Worm (Caenorhabditis elegans) whole organism, L3 larva: ENCODE results near the gene ZK470.2.

ENCODE experiments used
- ZK546.5 ChIP-seq: sonication (generic microtip); optimal IDR thresholded peaks from 2 replicates; lab custom pipeline; 2017; ENCODE audit warnings: missing biosample characterization, missing genetic modification characterization
- ceh-16 ChIP-seq: sonication (generic microtip); optimal IDR thresholded peaks from 2 replicates; lab custom pipeline; 2017; ENCODE audit warnings: missing biosample characterization, missing genetic modification characterization
- egl-5 ChIP-seq: fragments of 150-350 bp; optimal IDR thresholded peaks from 2 replicates; lab custom pipeline; 2017; ENCODE audit warnings: missing biosample characterization, missing genetic modification reagents, missing genetic modification characterization, inconsistent platforms
- elt-3 ChIP-seq, 3 experiments: fragments of 150-350 bp in 1 of 3; sonication (generic microtip) in 2 of 3; optimal IDR thresholded peaks; 2 replicates in 2 of 3; 4 replicates in 1 of 3; lab custom pipeline; 2014 to 2017; ENCODE audit warnings: missing biosample characterization in 3 of 3, missing genetic modification characterization in 3 of 3
- eor-1 ChIP-seq, 2 experiments: fragments of 150-350 bp; optimal IDR thresholded peaks; 2 replicates each; lab custom pipeline; 2014 to 2018; ENCODE audit warnings: missing biosample characterization in 2 of 2, missing genetic modification characterization in 2 of 2
- mdl-1 ChIP-seq: fragments of 150-350 bp; optimal IDR thresholded peaks from 2 replicates; lab custom pipeline; 2014; ENCODE audit warnings: missing biosample characterization, missing genetic modification characterization
- nhr-76 ChIP-seq: fragments of 150-350 bp; sonication (generic microtip); optimal IDR thresholded peaks from 5 replicates; lab custom pipeline; 2014; ENCODE audit warnings: missing biosample characterization, missing genetic modification characterization
- unc-39 ChIP-seq: sonication (generic microtip); optimal IDR thresholded peaks from 4 replicates; lab custom pipeline; 2017; ENCODE audit warnings: missing biosample characterization, missing genetic modification characterization
- unc-62 ChIP-seq: fragments of 150-350 bp; sonication (generic microtip); optimal IDR thresholded peaks from 4 replicates; lab custom pipeline; 2014; ENCODE audit warnings: missing biosample characterization, missing genetic modification reagents, missing genetic modification characterization

DNA sequence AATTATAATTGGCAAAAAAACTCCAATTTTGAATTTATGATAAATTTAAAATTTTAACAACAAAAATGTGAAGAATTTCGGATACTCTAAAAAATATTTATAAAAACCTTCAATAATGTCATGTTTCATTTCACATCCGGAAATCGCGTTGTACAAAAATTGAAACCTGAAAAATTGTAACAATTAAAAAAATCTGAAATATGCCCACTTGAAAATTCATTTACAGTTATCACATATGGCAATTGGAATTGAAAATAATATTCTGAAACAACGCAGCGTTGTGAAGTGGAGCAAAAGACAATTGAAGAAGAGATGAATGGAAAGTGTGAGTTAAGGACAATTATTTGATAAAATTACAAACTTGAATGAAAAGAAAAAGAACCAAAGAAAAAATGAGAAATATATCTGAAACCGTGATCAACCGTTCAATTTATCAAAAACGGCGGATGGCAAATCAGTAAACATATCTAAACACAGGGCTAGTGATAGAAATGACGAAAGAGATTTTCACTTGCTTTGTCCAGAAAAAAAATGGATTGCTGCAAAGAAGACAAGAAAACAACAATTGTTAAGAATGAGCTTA lies 13.6 kb downstream of the ZK470.2 start:
- TF ChIP-seq unc-39 (tag; lab: Kevin White, UChicago) (no peak), egl-5 (tag; lab: Kevin White, UChicago) (no peak), unc-62 (GFP tag; lab: Kevin White, UChicago) (no peak), mdl-1 (tag; lab: Kevin White, UChicago) (no peak), nhr-76 (no peak), ZK546.5 (tag; lab: Kevin White, UChicago) (no peak), elt-3 (tag; optimal IDR thresholded peaks at IDR 0.05; lab: Kevin White, UChicago) (no peak), ceh-16 (tag; lab: Kevin White, UChicago) (no peak), eor-1 (tag; optimal IDR thresholded peaks at IDR 0.05; lab: Kevin White, UChicago) (no peak)
